Worm (Caenorhabditis elegans) whole organism, L4/young adult: ENCODE measurements around the gene pacl-1.

Experiments
- W03F9.2 ChIP-seq: fragments of 150-350 bp; optimal IDR thresholded peaks from 2 replicates; lab custom pipeline; 2014; ENCODE audit warnings: missing biosample characterization, missing genetic modification characterization
- dao-5 ChIP-seq: sonication (generic microtip); optimal IDR thresholded peaks from 2 replicates; lab custom pipeline; 2016; ENCODE audit warnings: missing genotype, missing genetic modification characterization, moderate library complexity, missing compliant biosample characterization
- him-1 ChIP-seq: sonication (generic microtip); optimal IDR thresholded peaks from 2 replicates; lab custom pipeline; 2016; ENCODE audit warnings: missing genotype, missing genetic modification reagents, missing genetic modification characterization, missing compliant biosample characterization

DNA sequence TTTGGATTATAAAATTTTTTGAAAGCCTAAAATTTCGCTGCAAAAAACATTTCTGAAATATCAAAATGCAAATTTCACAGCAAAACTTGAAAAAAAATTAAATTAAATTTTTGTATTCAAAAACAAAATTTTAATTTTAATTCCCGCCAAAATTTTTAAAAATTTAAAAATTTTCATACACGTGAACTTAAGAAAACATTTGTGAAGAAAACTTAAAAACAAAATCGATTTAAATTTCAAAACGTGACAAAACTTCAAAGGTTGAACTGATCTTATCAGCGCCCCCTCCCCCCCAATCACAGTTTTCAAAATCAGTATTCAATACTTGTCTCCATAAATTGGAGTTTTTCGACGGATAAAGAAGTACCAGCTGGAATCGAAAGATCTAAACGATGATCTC is 38.0 kb downstream of the pacl-1 start, which contains the start of gene F21H7.5:
- no peak for TF ChIP-seq W03F9.2 (tag; lab: Kevin White, UChicago)
- TF ChIP-seq dao-5 (tag; lab: Kevin White, UChicago) = no peak
- TF ChIP-seq him-1 (tag; lab: Kevin White, UChicago) = no peak
